Worm (Caenorhabditis elegans): Measurements from ENCODE around the gene K12D12.4.

K12D12.4 gene

DNA sequence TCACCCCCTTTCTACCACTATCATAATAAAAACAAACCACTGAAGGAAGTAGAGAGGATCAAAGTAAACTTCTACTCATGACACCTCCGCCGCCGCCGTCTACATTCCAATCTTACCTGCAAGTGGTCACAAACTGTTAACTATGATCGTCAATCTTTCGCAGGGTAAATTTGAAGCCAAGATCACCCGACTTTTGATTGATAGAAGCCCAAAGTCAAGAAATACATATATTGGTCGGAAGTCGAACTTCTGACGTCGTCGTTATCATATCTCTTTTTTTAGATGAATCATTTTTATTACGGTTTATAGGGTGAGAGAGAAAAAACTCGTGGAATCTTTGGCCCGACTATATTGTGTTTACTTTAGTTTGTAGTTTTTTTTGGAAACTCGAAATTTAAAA lies 27.2 kb downstream of the K12D12.4 start:
- TF ChIP-seq ceh-82 (tag; optimal IDR thresholded peaks at IDR 0.05) (no peak), nhr-25 (tag; optimal IDR thresholded peaks at IDR 0.05) (peak; percentile 77), fos-1 (tag; optimal IDR thresholded peaks at IDR 0.05) (no peak), lin-11 (tag; optimal IDR thresholded peaks at IDR 0.05) (no peak), ama-1 (optimal IDR thresholded peaks at IDR 0.05) (no peak), egl-27 (tag; optimal IDR thresholded peaks at IDR 0.05) (peak; percentile 24), nhr-10 (tag; optimal IDR thresholded peaks at IDR 0.05) (no peak), nhr-237 (tag; optimal IDR thresholded peaks at IDR 0.05) (no peak), nhr-129 (tag; optimal IDR thresholded peaks at IDR 0.05) (no peak), sma-9 (GFP tag; optimal IDR thresholded peaks at IDR 0.05) (peak; percentile 95), sma-9 (tag; optimal IDR thresholded peaks at IDR 0.05) (no peak), unc-62 (GFP tag; optimal IDR thresholded peaks at IDR 0.05) (no peak), mdl-1 (tag; optimal IDR thresholded peaks at IDR 0.05) (peak in 1 of 2 experiments; percentile 16), Y55F3AM.14 (GFP tag; optimal IDR thresholded peaks at IDR 0.05) (no peak), peb-1 (tag; optimal IDR thresholded peaks at IDR 0.05) (no peak), blmp-1 (tag; optimal IDR thresholded peaks at IDR 0.05; ENCODE audit: insufficient read depth) (peak; percentile 5), nhr-21 (tag; optimal IDR thresholded peaks at IDR 0.05) (peak; percentile 79), sma-3 (GFP tag; optimal IDR thresholded peaks at IDR 0.05) (peak; percentile 66)

ce11 chrII:11836554-11837218 lies 28.9 kb downstream of the K12D12.4 start:
- TF ChIP-seq dmd-4 (tag; optimal IDR thresholded peaks at IDR 0.05) (no peak), mdl-1 (tag; optimal IDR thresholded peaks at IDR 0.05) (peak; percentile 63 to 80), peb-1 (tag; optimal IDR thresholded peaks at IDR 0.05) (no peak), sma-9 (GFP tag; optimal IDR thresholded peaks at IDR 0.05) (peak; percentile 94), sma-9 (tag; optimal IDR thresholded peaks at IDR 0.05) (peak; percentile 35), Y55F3AM.14 (GFP tag; optimal IDR thresholded peaks at IDR 0.05) (no peak), F13H6.1 (tag; optimal IDR thresholded peaks at IDR 0.05) (peak; percentile 18), nhr-21 (tag; optimal IDR thresholded peaks at IDR 0.05) (peak; percentile 78), nhr-129 (tag; optimal IDR thresholded peaks at IDR 0.05) (peak; percentile 14), fos-1 (tag; optimal IDR thresholded peaks at IDR 0.05) (peak; percentile 15), sma-3 (GFP tag; optimal IDR thresholded peaks at IDR 0.05) (peak; percentile 46), nhr-25 (tag; optimal IDR thresholded peaks at IDR 0.05) (peak; percentile 20), lsy-2 (tag; optimal IDR thresholded peaks at IDR 0.05) (peak in 1 of 2 experiments; percentile 17), lin-39 (tag; optimal IDR thresholded peaks at IDR 0.05) (no peak), egl-27 (tag; optimal IDR thresholded peaks at IDR 0.05) (peak; percentile 46), elt-3 (tag; optimal IDR thresholded peaks at IDR 0.05) (no peak), crh-2 (tag; optimal IDR thresholded peaks at IDR 0.05) (peak; percentile 14)

DNA sequence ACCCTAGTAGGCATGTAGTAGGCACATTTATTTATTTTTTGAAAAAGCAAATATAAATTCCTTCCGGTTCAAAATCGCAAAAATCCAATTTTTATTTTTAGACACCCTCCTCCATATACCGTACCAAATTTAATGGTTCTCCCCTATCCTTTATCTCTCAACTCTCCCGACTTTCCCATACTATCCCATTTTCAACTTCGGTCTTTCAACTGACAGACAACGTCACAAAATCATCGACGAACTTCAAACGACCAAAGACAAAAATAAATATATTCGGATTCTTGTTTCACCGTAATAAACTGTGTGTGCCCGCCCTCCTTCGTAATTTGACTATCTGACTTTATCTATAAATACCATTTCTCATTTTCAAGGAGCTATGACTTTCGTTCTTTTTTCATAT lies 30.3 kb downstream of the K12D12.4 start, which contains the start of gene T27D12.6:
TSS of gene T27D12.6 (plus strand) at position 301 of the 400 bp plus-strand sequence.
- TF ChIP-seq unc-39 (tag; optimal IDR thresholded peaks at IDR 0.05) (no peak), elt-1 (tag; optimal IDR thresholded peaks at IDR 0.05) (no peak), zag-1 (tag; optimal IDR thresholded peaks at IDR 0.05) (no peak), lin-13 (GFP tag; optimal IDR thresholded peaks at IDR 0.05) (no peak), nhr-237 (tag; optimal IDR thresholded peaks at IDR 0.05) (no peak), sem-4 (tag; optimal IDR thresholded peaks at IDR 0.05) (no peak), dmd-4 (tag; optimal IDR thresholded peaks at IDR 0.05) (no peak), mbf-1 (tag; optimal IDR thresholded peaks at IDR 0.05) (no peak), ama-1 (optimal IDR thresholded peaks at IDR 0.05) (no peak), nhr-25 (tag; optimal IDR thresholded peaks at IDR 0.05) (no peak), unc-55 (GFP tag; optimal IDR thresholded peaks at IDR 0.05) (no peak), Y55F3AM.14 (GFP tag; optimal IDR thresholded peaks at IDR 0.05) (no peak)

- TF ChIP-seq nhr-12 (tag; optimal IDR thresholded peaks at IDR 0.05) (no peak), unc-62 (GFP tag; optimal IDR thresholded peaks at IDR 0.05) (no peak), ceh-82 (tag; optimal IDR thresholded peaks at IDR 0.05) (no peak), sma-9 (GFP tag; optimal IDR thresholded peaks at IDR 0.05) (no peak), sma-9 (tag; optimal IDR thresholded peaks at IDR 0.05) (no peak), alr-1 (tag; optimal IDR thresholded peaks at IDR 0.05) (no peak), lin-39 (tag; optimal IDR thresholded peaks at IDR 0.05) (no peak), sma-3 (GFP tag; optimal IDR thresholded peaks at IDR 0.05) (no peak), elt-3 (tag; optimal IDR thresholded peaks at IDR 0.05) (no peak), nhr-129 (tag; optimal IDR thresholded peaks at IDR 0.05) (no peak), R02D3.7 (tag; optimal IDR thresholded peaks at IDR 0.05) (no peak), C34F6.9 (tag; optimal IDR thresholded peaks at IDR 0.05) (no peak), lsy-2 (tag; optimal IDR thresholded peaks at IDR 0.05) (no peak), nhr-77 (tag; optimal IDR thresholded peaks at IDR 0.05) (no peak), peb-1 (tag; optimal IDR thresholded peaks at IDR 0.05) (no peak), nhr-21 (tag; optimal IDR thresholded peaks at IDR 0.05) (no peak)
Measured at ce11 chrII:11832475-11832874, 33.1 kb downstream of the K12D12.4 start, which contains the start of gene clec-144. Gene clec-144 (minus strand): TSS chrII:11832575.

Measured in whole organism, L2 larva.